Fruit fly (Drosophila melanogaster) whole organism, embryonic: ENCODE results near the gene Takl2.
A peak's percentile ranks its signal among the peaks of the same experiment; 100 is the strongest.

Experiments
- B-H2 ChIP-seq: fragments of 200-800 bp; sonication (Bioruptor generic); optimal IDR thresholded peaks from 2 replicates; lab custom pipeline; 2018; ENCODE audit warnings: missing biosample characterization, mild to moderate bottlenecking, missing genetic modification characterization
- CG10267 ChIP-seq: fragments of 200-800 bp; sonication (Bioruptor generic); optimal IDR thresholded peaks from 2 replicates; lab custom pipeline; 2018; ENCODE audit warnings: missing biosample characterization, mild to moderate bottlenecking, missing genetic modification characterization, moderate library complexity
- CG10274 ChIP-seq: fragments of 200-800 bp; sonication (Bioruptor generic); optimal IDR thresholded peaks from 3 replicates; lab custom pipeline; 2017; ENCODE audit warnings: missing biosample characterization, mild to moderate bottlenecking, missing genetic modification characterization
- CG10321 ChIP-seq: fragments of 200-800 bp; sonication (Bioruptor generic); IDR thresholded peaks from 2 replicates; pipeline ENCODE4 v1.3.6; 2022; ENCODE audit warnings: missing biosample characterization, missing genetic modification characterization
- CG10462 ChIP-seq: fragments of 200-800 bp; sonication (Bioruptor generic); optimal IDR thresholded peaks from 2 replicates; lab custom pipeline; 2016; ENCODE audit warnings: missing biosample characterization, missing genetic modification characterization
- CG10543 ChIP-seq: fragments of 200-800 bp; sonication (Bioruptor generic); optimal IDR thresholded peaks from 3 replicates; lab custom pipeline; 2017; ENCODE audit warnings: missing biosample characterization, mild to moderate bottlenecking, missing genetic modification characterization, moderate library complexity
- CG10654 ChIP-seq: fragments of 200-800 bp; sonication (Bioruptor generic); optimal IDR thresholded peaks from 2 replicates; lab custom pipeline; 2016; ENCODE audit warnings: missing biosample characterization, missing genetic modification characterization
- CG10979 ChIP-seq: fragments of 200-800 bp; sonication (Bioruptor generic); optimal IDR thresholded peaks from 2 replicates; lab custom pipeline; 2018; ENCODE audit warnings: missing biosample characterization, mild to moderate bottlenecking, missing genetic modification characterization, moderate library complexity
- CG11247 ChIP-seq: fragments of 200-800 bp; sonication (Bioruptor generic); IDR thresholded peaks from 2 replicates; pipeline ENCODE4 v1.3.6; 2022; ENCODE audit warnings: missing biosample characterization, missing genetic modification characterization
- CG14441 ChIP-seq: fragments of 200-800 bp; sonication (Bioruptor generic); IDR thresholded peaks from 2 replicates; pipeline ENCODE4 v1.3.6; 2022; ENCODE audit warnings: missing biosample characterization, missing genetic modification characterization
- CG17568 ChIP-seq: fragments of 200-800 bp; sonication (Bioruptor generic); optimal IDR thresholded peaks from 2 replicates; lab custom pipeline; 2018; ENCODE audit warnings: missing biosample characterization, mild to moderate bottlenecking, missing genetic modification characterization, moderate library complexity
- CG32767 ChIP-seq: fragments of 200-800 bp; sonication (Bioruptor generic); IDR thresholded peaks from 2 replicates; pipeline ENCODE4 v1.3.6; 2022; ENCODE audit warnings: missing biosample characterization, missing genetic modification characterization
- CG33557 ChIP-seq: fragments of 200-800 bp; sonication (Bioruptor generic); optimal IDR thresholded peaks from 2 replicates; lab custom pipeline; 2019; ENCODE audit warnings: missing biosample characterization, mild to moderate bottlenecking, missing genetic modification characterization, moderate library complexity
- CG34376 ChIP-seq: fragments of 200-800 bp; sonication (Bioruptor generic); optimal IDR thresholded peaks from 2 replicates; lab custom pipeline; 2018; ENCODE audit warnings: missing biosample characterization, mild to moderate bottlenecking, missing genetic modification characterization
- CG3847 ChIP-seq: fragments of 200-800 bp; sonication (Bioruptor generic); IDR thresholded peaks from 2 replicates; pipeline ENCODE4 v1.3.6; 2022; ENCODE audit warnings: missing biosample characterization, missing genetic modification characterization
- CG42726 ChIP-seq: fragments of 200-800 bp; sonication (Bioruptor generic); IDR thresholded peaks from 2 replicates; pipeline ENCODE4 v1.3.6; 2022; ENCODE audit warnings: missing biosample characterization, missing genetic modification characterization; ENCODE audit not compliant: partially characterized antibody
- CG9797 ChIP-seq: fragments of 200-800 bp; sonication (Bioruptor generic); optimal IDR thresholded peaks from 3 replicates; lab custom pipeline; 2018; ENCODE audit warnings: missing biosample characterization, mild to moderate bottlenecking, missing genetic modification characterization
- CG9817 ChIP-seq: fragments of 200-800 bp; sonication (Bioruptor generic); optimal IDR thresholded peaks from 2 replicates; lab custom pipeline; 2018; ENCODE audit warnings: missing biosample characterization, mild to moderate bottlenecking, missing genetic modification characterization, moderate library complexity
- CTCF ChIP-seq: fragments of 200-800 bp; sonication (Bioruptor generic); optimal IDR thresholded peaks from 2 replicates; lab custom pipeline; 2017; ENCODE audit warnings: missing biosample characterization, mild to moderate bottlenecking, missing genetic modification characterization, moderate library complexity
- CoRest ChIP-seq: fragments of 200-800 bp; sonication (Bioruptor generic); optimal IDR thresholded peaks from 3 replicates; lab custom pipeline; 2018; ENCODE audit warnings: missing biosample characterization, mild to moderate bottlenecking, missing genetic modification characterization, moderate library complexity
- D19B ChIP-seq: fragments of 200-800 bp; sonication (Bioruptor generic); optimal IDR thresholded peaks from 2 replicates; lab custom pipeline; 2017; ENCODE audit warnings: missing biosample characterization, mild to moderate bottlenecking, missing genetic modification characterization
- Fer1 ChIP-seq: fragments of 200-800 bp; sonication (Bioruptor generic); optimal IDR thresholded peaks from 2 replicates; lab custom pipeline; 2017; ENCODE audit warnings: missing biosample characterization, mild to moderate bottlenecking, missing genetic modification characterization
- Fer2 ChIP-seq: fragments of 200-800 bp; sonication (Bioruptor generic); optimal IDR thresholded peaks from 2 replicates; lab custom pipeline; 2018; ENCODE audit warnings: missing biosample characterization, mild to moderate bottlenecking, missing genetic modification characterization, moderate library complexity
- Hey ChIP-seq: fragments of 200-800 bp; sonication (Bioruptor generic); optimal IDR thresholded peaks from 3 replicates; lab custom pipeline; 2018; ENCODE audit warnings: missing biosample characterization, mild to moderate bottlenecking, missing genetic modification characterization
- HmgD ChIP-seq: fragments of 200-800 bp; sonication (Bioruptor generic); optimal IDR thresholded peaks from 3 replicates; lab custom pipeline; 2016; ENCODE audit warnings: missing biosample characterization, missing genetic modification characterization
- Hr3 ChIP-seq: fragments of 200-800 bp; sonication (Bioruptor generic); optimal IDR thresholded peaks from 3 replicates; lab custom pipeline; 2016; ENCODE audit warnings: missing biosample characterization, missing genetic modification characterization
- Myb ChIP-seq: fragments of 200-800 bp; sonication (Bioruptor generic); optimal IDR thresholded peaks from 2 replicates; lab custom pipeline; 2016; ENCODE audit warnings: missing biosample characterization, missing genetic modification characterization
- Ptx1 ChIP-seq: fragments of 200-800 bp; sonication (Bioruptor generic); IDR thresholded peaks from 2 replicates; pipeline ENCODE4 v1.3.6; 2022; ENCODE audit warnings: missing biosample characterization, missing genetic modification characterization
- Rfx ChIP-seq: fragments of 200-800 bp; sonication (Bioruptor generic); IDR thresholded peaks from 2 replicates; pipeline ENCODE4 v1.3.6; 2022; ENCODE audit warnings: missing biosample characterization, missing genetic modification characterization
- Side ChIP-seq: fragments of 200-800 bp; sonication (Bioruptor generic); optimal IDR thresholded peaks from 2 replicates; lab custom pipeline; 2016; ENCODE audit warnings: missing biosample characterization, missing genetic modification characterization
- Taf1 ChIP-seq: fragments of 200-800 bp; sonication (Bioruptor generic); IDR thresholded peaks from 2 replicates; pipeline ENCODE4 v1.3.6; 2022; ENCODE audit warnings: missing biosample characterization, missing genetic modification characterization
- Usf ChIP-seq: fragments of 200-800 bp; sonication (Bioruptor generic); optimal IDR thresholded peaks from 2 replicates; lab custom pipeline; 2017; ENCODE audit warnings: missing genotype, missing biosample characterization, missing genetic modification characterization
- Xbp1 ChIP-seq: fragments of 200-800 bp; sonication (Bioruptor generic); optimal IDR thresholded peaks from 3 replicates; lab custom pipeline; 2016; ENCODE audit warnings: missing biosample characterization, mild to moderate bottlenecking, missing genetic modification characterization
- ato ChIP-seq: fragments of 200-800 bp; sonication (Bioruptor generic); IDR thresholded peaks from 2 replicates; pipeline ENCODE4 v1.3.6; 2022; ENCODE audit warnings: missing biosample characterization, missing genetic modification characterization; ENCODE audit not compliant: partially characterized antibody
- az2 ChIP-seq: fragments of 200-800 bp; sonication (Bioruptor generic); optimal IDR thresholded peaks from 3 replicates; lab custom pipeline; 2016; ENCODE audit warnings: missing biosample characterization, missing genetic modification characterization
- bab2 ChIP-seq: fragments of 200-800 bp; sonication (Bioruptor generic); optimal IDR thresholded peaks from 2 replicates; lab custom pipeline; 2016; ENCODE audit warnings: missing biosample characterization, missing genetic modification characterization
- br ChIP-seq: fragments of >200 bp; optimal IDR thresholded peaks from 2 replicates; lab custom pipeline; 2017
- cg ChIP-seq: fragments of 200-800 bp; sonication (Bioruptor generic); optimal IDR thresholded peaks from 3 replicates; lab custom pipeline; 2019; ENCODE audit warnings: missing biosample characterization, mild to moderate bottlenecking, missing genetic modification characterization, moderate library complexity
- chinmo ChIP-seq: fragments of 200-800 bp; sonication (Bioruptor generic); IDR thresholded peaks from 4 replicates; pipeline ENCODE4 v1.3.6; 2022; ENCODE audit warnings: missing biosample characterization, missing genetic modification characterization; ENCODE audit not compliant: partially characterized antibody
- crc ChIP-seq: fragments of 200-800 bp; sonication (Bioruptor generic); optimal IDR thresholded peaks from 2 replicates; lab custom pipeline; 2016; ENCODE audit warnings: missing biosample characterization, missing genetic modification characterization
- dati ChIP-seq: fragments of 200-800 bp; sonication (Bioruptor generic); IDR thresholded peaks from 2 replicates; pipeline ENCODE4 v1.3.6; 2022; ENCODE audit warnings: missing biosample characterization, missing genetic modification characterization
- dimm ChIP-seq: fragments of 200-800 bp; sonication (Bioruptor generic); IDR thresholded peaks from 2 replicates; pipeline ENCODE4 v1.3.6; 2022; ENCODE audit warnings: missing biosample characterization, missing genetic modification characterization
- esg ChIP-seq: fragments of 200-800 bp; sonication (Bioruptor generic); conservative IDR thresholded peaks from 2 replicates; pipeline ENCODE4 v1.3.6; 2022; ENCODE audit warnings: missing biosample characterization, missing genetic modification characterization
- fd102C ChIP-seq: fragments of 200-800 bp; sonication (Bioruptor generic); optimal IDR thresholded peaks from 2 replicates; lab custom pipeline; 2018; ENCODE audit warnings: missing biosample characterization, mild to moderate bottlenecking, missing genetic modification characterization, moderate library complexity
- fru ChIP-seq: fragments of >200 bp; optimal IDR thresholded peaks from 2 replicates; lab custom pipeline; 2017
- gce ChIP-seq: fragments of 200-800 bp; sonication (Bioruptor generic); IDR thresholded peaks from 3 replicates; pipeline ENCODE4 v1.3.6; 2022; ENCODE audit warnings: missing biosample characterization, missing genetic modification characterization
- ham ChIP-seq: fragments of 200-800 bp; sonication (Bioruptor generic); IDR thresholded peaks from 2 replicates; pipeline ENCODE4 v1.3.6; 2022; ENCODE audit warnings: missing biosample characterization, missing genetic modification characterization
- jing ChIP-seq: fragments of 200-800 bp; sonication (Bioruptor generic); optimal IDR thresholded peaks from 2 replicates; lab custom pipeline; 2018; ENCODE audit warnings: missing biosample characterization, mild to moderate bottlenecking, missing genetic modification characterization
- kah ChIP-seq: fragments of 200-800 bp; sonication (Bioruptor generic); optimal IDR thresholded peaks from 2 replicates; lab custom pipeline; 2018; ENCODE audit warnings: missing biosample characterization, mild to moderate bottlenecking, missing genetic modification characterization
- mld ChIP-seq: fragments of 200-800 bp; sonication (Bioruptor generic); IDR thresholded peaks from 3 replicates; pipeline ENCODE4 v1.3.6; 2022; ENCODE audit warnings: missing biosample characterization, missing genetic modification characterization; ENCODE audit not compliant: partially characterized antibody
- pho ChIP-seq: fragments of 200-800 bp; sonication (Bioruptor generic); optimal IDR thresholded peaks from 2 replicates; lab custom pipeline; 2016; ENCODE audit warnings: missing biosample characterization, missing genetic modification characterization
- phol ChIP-seq: fragments of 200-800 bp; sonication (Bioruptor generic); optimal IDR thresholded peaks from 3 replicates; lab custom pipeline; 2018; ENCODE audit warnings: missing biosample characterization, mild to moderate bottlenecking, missing genetic modification characterization, moderate library complexity
- pnt ChIP-seq: fragments of 200-800 bp; sonication (Bioruptor generic); optimal IDR thresholded peaks from 3 replicates; lab custom pipeline; 2016; ENCODE audit warnings: missing biosample characterization, missing genetic modification characterization

Takl2 gene

DNA sequence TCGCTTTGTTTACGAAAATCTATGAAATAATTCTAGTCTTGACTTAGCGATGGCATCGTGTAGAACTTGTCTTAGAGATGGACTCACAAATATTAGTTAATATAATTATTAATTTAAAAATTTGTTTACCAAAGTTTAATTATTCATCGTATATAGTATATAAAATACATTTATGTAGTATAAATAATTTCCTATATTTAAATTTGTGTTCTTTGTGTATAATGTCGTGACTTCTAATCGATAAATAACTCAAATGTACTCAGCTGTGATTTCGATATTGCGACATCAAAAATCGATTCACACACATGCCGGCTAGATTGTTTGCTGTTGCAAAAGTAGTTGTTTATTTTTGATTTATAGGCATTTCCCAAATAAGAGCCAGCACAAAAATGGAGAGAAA, 43.3 kb downstream of the Takl2 start, which contains the start of the genes wfs1 and Nup133 (continued):
- peak; percentile 65 for TF ChIP-seq Rfx (GFP tag; lab: Robert Waterston, UW)
- no peak for TF ChIP-seq Side (GFP tag; lab: Kevin White, UChicago)
- TF ChIP-seq CG10979 (tag; lab: Kevin White, UChicago): peak; percentile 83
- no peak for TF ChIP-seq D19B (GFP tag; lab: Kevin White, UChicago)
- no peak for TF ChIP-seq gce (GFP tag; lab: Robert Waterston, UW)
- TF ChIP-seq dati (GFP tag; lab: Robert Waterston, UW): no peak
- peak; percentile 27; the same call in 1 of the 3 replicates for TF ChIP-seq mld (GFP tag; lab: Robert Waterston, UW)
- peak; percentile 30 for TF ChIP-seq kah (GFP tag; lab: Kevin White, UChicago)
- peak; percentile 1 for TF ChIP-seq fd102C (GFP tag; lab: Kevin White, UChicago)
- TF ChIP-seq Taf1 (GFP tag; lab: Robert Waterston, UW): no peak
- no peak for TF ChIP-seq ham (GFP tag; lab: Robert Waterston, UW)
- peak; percentile 77 for TF ChIP-seq B-H2 (GFP tag; lab: Kevin White, UChicago)
- TF ChIP-seq Fer2 (tag; lab: Kevin White, UChicago): peak; percentile 64
- TF ChIP-seq CG9817 (tag; lab: Kevin White, UChicago): peak; percentile 76
- peak; percentile 87 for TF ChIP-seq CG10267
- no peak for TF ChIP-seq jing (GFP tag; lab: Kevin White, UChicago)
- TF ChIP-seq CG10543 (GFP tag; lab: Kevin White, UChicago): no peak
- no peak for TF ChIP-seq dimm (GFP tag; lab: Robert Waterston, UW)
- no peak for TF ChIP-seq Hey (tag; lab: Kevin White, UChicago)
- TF ChIP-seq CG10321 (GFP tag; lab: Robert Waterston, UW): no peak
- no peak for TF ChIP-seq Fer1 (GFP tag; lab: Kevin White, UChicago)
- TF ChIP-seq CG9797: no peak
- TF ChIP-seq ato (GFP tag; lab: Robert Waterston, UW): peak; percentile 55; the same call in 1 of the 2 replicates
- TF ChIP-seq pnt (GFP tag; lab: Kevin White, UChicago): no peak
- TF ChIP-seq CTCF: no peak
- TF ChIP-seq phol (tag; lab: Kevin White, UChicago): peak; percentile 87
- no peak for TF ChIP-seq CG14441 (GFP tag; lab: Robert Waterston, UW)
- TF ChIP-seq chinmo: 0 out of 4 replicates have a peak, but pooled peaks have one; percentile 69
- peak; percentile 56 for TF ChIP-seq esg (GFP tag; lab: Robert Waterston, UW)
- TF ChIP-seq CG11247 (GFP tag; lab: Robert Waterston, UW): 0 out of 2 replicates have a peak, but pooled peaks have one; percentile 46
- peak; percentile 73 for TF ChIP-seq Ptx1 (GFP tag; lab: Robert Waterston, UW)
- TF ChIP-seq br: no peak
- TF ChIP-seq CoRest (tag; lab: Kevin White, UChicago): peak; percentile 91
- peak; percentile 80 for TF ChIP-seq Hr3 (GFP tag; lab: Kevin White, UChicago)
- peak; percentile 46 for TF ChIP-seq Usf (GFP tag; lab: Kevin White, UChicago)
- no peak for TF ChIP-seq CG42726 (GFP tag; lab: Robert Waterston, UW)
- TF ChIP-seq CG10654 (GFP tag; lab: Kevin White, UChicago): peak; percentile 64
- TF ChIP-seq pho (GFP tag; lab: Kevin White, UChicago): no peak
- TF ChIP-seq az2 (GFP tag; lab: Kevin White, UChicago): peak; percentile 76
- no peak for TF ChIP-seq CG17568
- peak; percentile 32 for TF ChIP-seq CG10462
- peak; percentile 24 for TF ChIP-seq bab2 (GFP tag; lab: Kevin White, UChicago)
- TF ChIP-seq CG32767: peak; percentile 65; the same call in 1 of the 2 replicates
- no peak for TF ChIP-seq HmgD (GFP tag; lab: Kevin White, UChicago)
- peak; percentile 18 for TF ChIP-seq cg (GFP tag; lab: Kevin White, UChicago)
- TF ChIP-seq CG34376 (GFP tag; lab: Kevin White, UChicago): peak; percentile 25
- TF ChIP-seq CG10274 (GFP tag; lab: Kevin White, UChicago): no peak
- peak; percentile 86 for TF ChIP-seq CG33557
- TF ChIP-seq CG3847: peak; percentile 75
- peak; percentile 72 for TF ChIP-seq Xbp1 (GFP tag; lab: Kevin White, UChicago)
- no peak for TF ChIP-seq crc (GFP tag; lab: Kevin White, UChicago)
- no peak for TF ChIP-seq fru (lab: Kevin White, UChicago)
- peak; percentile 18 for TF ChIP-seq Myb (GFP tag; lab: Kevin White, UChicago)
